Fruit fly (Drosophila melanogaster) whole organism, pupa: Measurements from ENCODE around the gene Hasp.

ENCODE experiments used
- CG10348 ChIP-seq: fragments of 200-800 bp; sonication (Bioruptor generic); IDR thresholded peaks from 2 replicates; pipeline ENCODE4 v1.3.6; 2022; ENCODE audit warnings: missing biosample characterization, missing genetic modification characterization
- CG12605 ChIP-seq: fragments of 200-800 bp; sonication (Bioruptor generic); IDR thresholded peaks from 2 replicates; pipeline ENCODE4 v1.3.6; 2022; ENCODE audit warnings: missing biosample characterization, missing genetic modification characterization
- CG13204 ChIP-seq: fragments of 200-800 bp; sonication (Bioruptor generic); optimal IDR thresholded peaks from 2 replicates; lab custom pipeline; 2018; ENCODE audit warnings: missing biosample characterization, mild to moderate bottlenecking, missing genetic modification characterization, moderate library complexity
- CG14655 ChIP-seq: fragments of 200-800 bp; sonication (Bioruptor generic); optimal IDR thresholded peaks from 3 replicates; lab custom pipeline; 2017; ENCODE audit warnings: mild to moderate bottlenecking, missing biosample characterization, missing genetic modification reagents, missing genetic modification characterization
- CG15710 ChIP-seq: fragments of 200-800 bp; sonication (Bioruptor generic); optimal IDR thresholded peaks from 2 replicates; lab custom pipeline; 2018; ENCODE audit warnings: missing biosample characterization, mild to moderate bottlenecking, missing genetic modification characterization, moderate library complexity
- CG17806 ChIP-seq: fragments of 200-800 bp; sonication (Bioruptor generic); optimal IDR thresholded peaks from 2 replicates; lab custom pipeline; 2018; ENCODE audit warnings: missing biosample characterization, mild to moderate bottlenecking, missing genetic modification characterization, moderate library complexity
- CG32121 ChIP-seq: fragments of 200-800 bp; sonication (Bioruptor generic); IDR thresholded peaks from 2 replicates; pipeline ENCODE4 v1.3.6; 2022; ENCODE audit warnings: missing biosample characterization, missing genetic modification characterization
- CG34367 ChIP-seq: fragments of 200-800 bp; sonication (Bioruptor generic); optimal IDR thresholded peaks from 2 replicates; lab custom pipeline; 2018; ENCODE audit warnings: missing biosample characterization, mild to moderate bottlenecking, missing genetic modification characterization
- CG4496 ChIP-seq: fragments of 200-800 bp; sonication (Bioruptor generic); IDR thresholded peaks from 3 replicates; pipeline ENCODE4 v1.3.6; 2022; ENCODE audit warnings: missing biosample characterization, missing genetic modification characterization
- CG8159 ChIP-seq: fragments of 200-800 bp; sonication (Bioruptor generic); optimal IDR thresholded peaks from 3 replicates; lab custom pipeline; 2018; ENCODE audit warnings: missing biosample characterization, mild to moderate bottlenecking, missing genetic modification characterization, moderate library complexity
- CG8301 ChIP-seq: fragments of 200-800 bp; sonication (Bioruptor generic); optimal IDR thresholded peaks from 2 replicates; lab custom pipeline; 2018; ENCODE audit warnings: missing biosample characterization, mild to moderate bottlenecking, missing genetic modification characterization
- CG9948 ChIP-seq: fragments of 200-800 bp; sonication (Bioruptor generic); optimal IDR thresholded peaks from 2 replicates; lab custom pipeline; 2018; ENCODE audit warnings: missing biosample characterization, mild to moderate bottlenecking, missing genetic modification characterization, moderate library complexity
- D1 ChIP-seq: fragments of 200-800 bp; sonication (Bioruptor generic); optimal IDR thresholded peaks from 2 replicates; lab custom pipeline; 2018; ENCODE audit warnings: missing biosample characterization, mild to moderate bottlenecking, missing genetic modification characterization, moderate library complexity
- EcR ChIP-seq: fragments of 200-800 bp; sonication (Bioruptor generic); optimal IDR thresholded peaks from 3 replicates; lab custom pipeline; 2019; ENCODE audit warnings: missing biosample characterization, missing genetic modification characterization, mild to moderate bottlenecking, moderate library complexity, missing genetic modification reagents
- Ets98B ChIP-seq: fragments of 200-800 bp; sonication (Bioruptor generic); IDR thresholded peaks from 2 replicates; pipeline ENCODE4 v1.3.6; 2022; ENCODE audit warnings: missing biosample characterization, missing genetic modification characterization
- Pif1A ChIP-seq: fragments of 200-800 bp; sonication (Bioruptor generic); optimal IDR thresholded peaks from 3 replicates; lab custom pipeline; 2016; ENCODE audit warnings: missing biosample characterization, missing genetic modification characterization
- Pif1B ChIP-seq: fragments of 200-800 bp; sonication (Bioruptor generic); optimal IDR thresholded peaks from 3 replicates; lab custom pipeline; 2016; ENCODE audit warnings: missing biosample characterization, missing genetic modification characterization
- Snoo ChIP-seq: fragments of 200-800 bp; sonication (Bioruptor generic); optimal IDR thresholded peaks from 3 replicates; lab custom pipeline; 2017; ENCODE audit warnings: missing biosample characterization, mild to moderate bottlenecking, missing genetic modification characterization, inconsistent platforms
- fd96Ca ChIP-seq: fragments of 200-800 bp; sonication (Bioruptor generic); IDR thresholded peaks from 3 replicates; pipeline ENCODE4 v1.3.6; 2022; ENCODE audit warnings: missing biosample characterization, missing genetic modification characterization
- gl ChIP-seq: fragments of 200-800 bp; sonication (Bioruptor generic); optimal IDR thresholded peaks from 2 replicates; lab custom pipeline; 2018; ENCODE audit warnings: missing biosample characterization, mild to moderate bottlenecking, missing genetic modification characterization
- rn ChIP-seq: fragments of 200-800 bp; sonication (Bioruptor generic); IDR thresholded peaks from 2 replicates; pipeline ENCODE4 v1.3.6; 2022; ENCODE audit warnings: missing biosample characterization, missing genetic modification characterization

Gene Hasp

DNA sequence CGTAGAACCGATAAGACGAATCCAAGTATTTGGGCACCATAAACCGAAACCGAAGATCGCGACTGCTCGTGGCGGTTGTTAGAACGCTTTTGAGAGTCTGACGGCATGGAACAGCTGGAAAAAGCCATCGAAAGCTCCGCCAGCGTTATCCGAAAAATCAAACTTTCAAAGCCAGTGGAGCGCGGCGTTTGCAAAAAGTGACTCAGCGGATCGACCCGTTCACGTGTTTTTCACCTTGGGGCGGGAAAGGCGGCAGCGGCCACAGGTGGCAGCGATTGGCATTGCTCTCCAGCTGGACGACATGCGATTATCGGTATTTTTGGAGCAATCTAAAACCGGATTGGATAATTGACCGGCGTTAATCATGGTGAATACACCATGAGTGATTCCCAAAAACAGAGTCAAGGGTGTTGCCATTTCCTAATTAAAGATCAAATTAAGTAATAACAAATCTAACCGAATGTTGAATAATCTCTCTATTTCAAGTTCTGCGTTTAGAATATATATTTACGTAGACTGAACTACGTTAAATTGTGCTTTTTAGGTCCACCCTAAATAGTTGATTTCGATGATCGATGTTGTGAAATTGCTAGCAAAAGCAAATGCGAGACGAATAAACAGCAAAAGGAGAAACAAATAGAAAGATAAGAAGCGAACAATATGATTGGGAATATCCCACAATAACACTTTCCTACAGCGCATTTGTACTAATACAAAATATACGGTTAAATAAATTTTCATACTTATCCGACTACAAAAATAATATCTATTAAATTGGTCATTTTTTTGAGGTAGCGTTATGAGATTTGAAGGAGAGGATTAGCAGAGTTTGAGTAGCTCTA is 30.1 kb upstream of the Hasp start, which contains the start of gene CG10337:
TSS of gene CG10337 (minus strand) at position 91 of the 842 bp plus-strand sequence.
- TF ChIP-seq Snoo: no peak
- TF ChIP-seq EcR (GFP tag; lab: Kevin White, UChicago): no peak
- no peak for TF ChIP-seq D1
- no peak for TF ChIP-seq CG4496 (GFP tag; lab: Robert Waterston, UW)
- peak; percentile 83 for TF ChIP-seq CG8159 (tag; lab: Kevin White, UChicago)
- TF ChIP-seq Pif1B (GFP tag; lab: Kevin White, UChicago): peak; percentile 34
- TF ChIP-seq CG32121: no peak
- TF ChIP-seq CG15710 (tag; lab: Kevin White, UChicago): no peak
- TF ChIP-seq CG8301 (tag; lab: Kevin White, UChicago): no peak
- TF ChIP-seq Ets98B: 0 out of 2 replicates have a peak, but pooled peaks have one; percentile 12
- no peak for TF ChIP-seq CG9948 (tag; lab: Kevin White, UChicago)
- TF ChIP-seq CG14655: no peak
- no peak for TF ChIP-seq CG17806 (tag; lab: Kevin White, UChicago)

DNA sequence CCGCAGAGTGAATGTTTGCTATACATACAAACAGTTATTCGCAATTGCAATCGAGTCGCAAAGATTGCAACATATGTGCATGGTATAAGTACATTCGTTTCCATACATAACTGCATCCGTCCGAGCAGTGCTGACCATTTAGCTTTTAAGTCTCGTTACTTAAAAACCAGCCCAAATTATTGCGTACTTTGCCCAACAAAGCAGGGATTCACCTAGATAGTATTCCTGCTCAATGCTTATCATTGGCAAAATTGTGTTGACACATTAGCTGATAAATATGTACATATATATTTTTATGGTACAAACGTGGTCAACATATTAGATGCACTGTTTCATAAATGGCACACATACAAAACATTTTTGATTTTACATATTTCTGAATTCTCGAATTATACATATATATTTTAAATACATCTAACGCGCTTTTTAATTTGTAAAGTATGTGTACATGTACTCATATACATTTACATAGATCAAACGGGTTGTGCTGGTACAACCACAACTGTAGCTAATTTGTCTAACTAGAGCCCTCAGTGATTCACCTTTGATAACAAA is 26.1 kb upstream of the Hasp start:
- TF ChIP-seq CG12605 (GFP tag; lab: Robert Waterston, UW) (no peak), CG17806 (tag; lab: Kevin White, UChicago) (no peak), CG4496 (GFP tag; lab: Robert Waterston, UW) (no peak), Pif1B (GFP tag; lab: Kevin White, UChicago) (no peak), EcR (GFP tag; lab: Kevin White, UChicago) (no peak), CG10348 (GFP tag; lab: Robert Waterston, UW) (no peak), CG34367 (tag; lab: Kevin White, UChicago) (no peak), fd96Ca (GFP tag; lab: Robert Waterston, UW) (no peak)

DNA sequence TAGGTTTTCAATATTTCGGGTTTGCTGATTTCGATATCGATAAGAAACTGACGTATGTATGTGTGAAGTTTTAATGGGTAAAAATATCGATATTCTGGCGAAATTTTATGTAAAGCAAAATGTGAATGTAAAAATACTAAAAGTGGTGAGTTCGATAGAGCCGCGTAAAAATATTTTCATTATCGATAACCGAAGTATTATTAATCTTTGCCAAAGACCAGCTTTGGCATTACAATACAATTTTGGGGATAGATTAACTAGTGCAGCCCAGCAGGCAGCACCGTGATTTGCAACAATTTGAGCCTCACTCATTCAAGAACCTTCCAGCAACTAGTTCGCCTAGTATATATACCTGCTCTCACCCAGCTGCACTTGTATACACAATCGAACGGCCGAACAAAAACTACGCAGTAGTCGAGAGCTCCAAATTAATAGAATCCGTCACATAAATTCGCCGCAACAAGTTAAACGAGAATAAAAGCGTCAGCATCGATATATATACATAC is 25.3 kb upstream of the Hasp start:
- TF ChIP-seq CG12605 (GFP tag; lab: Robert Waterston, UW): peak; percentile 17; the same call in 1 of the 2 replicates
- TF ChIP-seq CG9948 (tag; lab: Kevin White, UChicago): no peak
- TF ChIP-seq Snoo: no peak
- TF ChIP-seq CG8301 (tag; lab: Kevin White, UChicago): no peak
- 0 out of 2 replicates have a peak, but pooled peaks have one; percentile 7 for TF ChIP-seq Ets98B
- TF ChIP-seq Pif1A (GFP tag; lab: Kevin White, UChicago): no peak
- no peak for TF ChIP-seq fd96Ca (GFP tag; lab: Robert Waterston, UW)
- no peak for TF ChIP-seq CG4496 (GFP tag; lab: Robert Waterston, UW)
- no peak for TF ChIP-seq gl
- no peak for TF ChIP-seq CG10348 (GFP tag; lab: Robert Waterston, UW)
- TF ChIP-seq CG13204 (GFP tag; lab: Kevin White, UChicago): no peak
- TF ChIP-seq rn: no peak
- TF ChIP-seq EcR (GFP tag; lab: Kevin White, UChicago): no peak
- TF ChIP-seq Pif1B (GFP tag; lab: Kevin White, UChicago): no peak
- TF ChIP-seq D1: no peak
- no peak for TF ChIP-seq CG34367 (tag; lab: Kevin White, UChicago)

DNA sequence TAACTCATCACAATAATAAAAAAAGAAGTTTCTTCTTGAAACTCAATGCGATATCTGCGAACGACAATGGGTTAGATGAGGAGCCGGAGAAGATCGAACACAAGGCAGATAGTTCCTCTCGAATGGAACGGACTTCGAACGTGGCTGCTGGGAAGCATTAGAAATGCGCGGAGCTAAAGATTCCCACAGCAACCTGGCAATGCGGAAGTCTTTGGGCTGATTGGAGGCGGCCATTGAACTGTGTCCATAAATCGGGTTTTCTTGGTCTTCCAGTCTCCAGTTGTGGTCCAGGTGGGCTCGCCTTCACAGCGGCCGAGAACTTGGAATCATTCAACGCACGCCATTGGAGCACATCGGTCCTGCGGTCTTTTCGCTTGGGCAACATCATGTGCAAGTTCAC is 23.3 kb upstream of the Hasp start, which contains the start of gene CG13081:
TSS of gene CG13081 (plus strand) at position 301 of the 400 bp plus-strand sequence.
- TF ChIP-seq CG4496 (GFP tag; lab: Robert Waterston, UW): no peak
- no peak for TF ChIP-seq D1

DNA sequence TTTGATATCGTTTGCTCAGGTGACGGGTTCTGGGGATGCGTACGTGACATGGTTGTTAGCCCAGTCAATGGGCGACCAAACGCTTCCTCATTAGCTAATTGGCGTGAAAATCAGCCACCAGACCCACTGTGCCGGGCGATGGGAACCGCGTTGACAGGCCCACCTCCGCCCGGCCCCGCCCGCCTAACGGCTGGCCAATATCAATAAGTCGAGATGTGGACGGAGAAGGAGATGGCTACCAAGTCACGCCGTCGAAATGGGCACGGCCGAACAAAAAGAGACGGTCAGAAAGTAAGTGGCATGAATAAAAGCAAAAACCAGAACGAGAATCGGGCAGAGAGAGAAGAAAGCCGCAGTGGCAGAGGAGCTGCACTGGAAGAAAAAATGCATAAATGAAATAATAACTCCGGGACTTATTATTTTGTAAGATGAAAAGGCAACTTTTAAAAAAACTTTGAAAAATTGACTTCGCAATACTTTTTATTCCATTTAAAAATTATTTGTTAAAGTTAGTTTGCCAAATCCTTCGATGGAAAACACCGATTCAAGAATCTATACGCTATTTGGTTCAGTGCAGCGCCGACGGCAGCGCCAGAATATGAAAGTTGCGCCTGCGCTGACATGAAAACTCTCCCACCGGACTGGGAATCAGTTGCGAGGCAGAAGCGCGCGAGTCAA is 20.9 kb upstream of the Hasp start, which contains the start of gene CG13082:
TSS of gene CG13082 (plus strand) at position 647 of the 678 bp plus-strand sequence.
- peak; percentile 75 for TF ChIP-seq CG9948 (tag; lab: Kevin White, UChicago)
- peak; percentile 83 for TF ChIP-seq CG8159 (tag; lab: Kevin White, UChicago)
- TF ChIP-seq CG10348 (GFP tag; lab: Robert Waterston, UW): no peak
- no peak for TF ChIP-seq D1
- TF ChIP-seq rn: no peak
- TF ChIP-seq fd96Ca (GFP tag; lab: Robert Waterston, UW): peak; percentile 81
- TF ChIP-seq CG17806 (tag; lab: Kevin White, UChicago): peak; percentile 72
- TF ChIP-seq CG8301 (tag; lab: Kevin White, UChicago): peak; percentile 97
- TF ChIP-seq CG34367 (tag; lab: Kevin White, UChicago): peak; percentile 56
- TF ChIP-seq gl: no peak
- TF ChIP-seq EcR (GFP tag; lab: Kevin White, UChicago): peak; percentile 11
- peak; percentile 79 for TF ChIP-seq CG15710 (tag; lab: Kevin White, UChicago)
- peak; percentile 85 for TF ChIP-seq Pif1A (GFP tag; lab: Kevin White, UChicago)
- peak; percentile 97 for TF ChIP-seq CG14655
- peak; percentile 93 for TF ChIP-seq Snoo
- TF ChIP-seq CG13204 (GFP tag; lab: Kevin White, UChicago): peak; percentile 44
- TF ChIP-seq CG4496 (GFP tag; lab: Robert Waterston, UW): peak; percentile 83
- TF ChIP-seq CG32121: peak; percentile 49
- peak; percentile 75 for TF ChIP-seq CG12605 (GFP tag; lab: Robert Waterston, UW)
- TF ChIP-seq Ets98B: peak; percentile 83
- peak; percentile 89 for TF ChIP-seq Pif1B (GFP tag; lab: Kevin White, UChicago)
